Worm (Caenorhabditis elegans): ENCODE data around the gene arp-11.

arp-11 gene

ce11 chrIV:7902221-7902904 lies at the start of gene arp-11:
Gene arp-11, minus strand, starts transcription at chrIV:7902271.
- TF ChIP-seq tbx-7 (tag; optimal IDR thresholded peaks at IDR 0.05): no peak
- TF ChIP-seq lim-6 (tag; optimal IDR thresholded peaks at IDR 0.05): no peak
- no peak for TF ChIP-seq ceh-31 (tag; optimal IDR thresholded peaks at IDR 0.05)
- no peak for TF ChIP-seq eyg-1 (tag; optimal IDR thresholded peaks at IDR 0.05)
- no peak for TF ChIP-seq odd-2 (tag; optimal IDR thresholded peaks at IDR 0.05)
- TF ChIP-seq ttx-3 (tag; optimal IDR thresholded peaks at IDR 0.05): no peak
- TF ChIP-seq elt-2 (tag; optimal IDR thresholded peaks at IDR 0.05): peak; percentile 87
- peak; percentile 10 for TF ChIP-seq unc-42 (tag; optimal IDR thresholded peaks at IDR 0.05)
- TF ChIP-seq pha-4 (tag; optimal IDR thresholded peaks at IDR 0.05): no peak
- no peak for TF ChIP-seq ceh-2 (tag; optimal IDR thresholded peaks at IDR 0.05)
- no peak for TF ChIP-seq hlh-15 (tag; optimal IDR thresholded peaks at IDR 0.05)
- no peak for TF ChIP-seq sdc-2 (tag; optimal IDR thresholded peaks at IDR 0.05)
- TF ChIP-seq nhr-11 (tag; optimal IDR thresholded peaks at IDR 0.05): no peak
- no peak for TF ChIP-seq fkh-6 (tag; optimal IDR thresholded peaks at IDR 0.05)
- TF ChIP-seq ceh-18 (tag; optimal IDR thresholded peaks at IDR 0.05): no peak
- no peak for TF ChIP-seq pat-9 (tag; optimal IDR thresholded peaks at IDR 0.05)
- peak; percentile 25 for TF ChIP-seq tbx-2 (tag; optimal IDR thresholded peaks at IDR 0.05)
- TF ChIP-seq nfya-1 (tag; optimal IDR thresholded peaks at IDR 0.05): peak; percentile 38
- no peak for TF ChIP-seq zip-5 (tag; optimal IDR thresholded peaks at IDR 0.05)
- no peak for TF ChIP-seq ceh-34 (tag; optimal IDR thresholded peaks at IDR 0.05)
- TF ChIP-seq ceh-24 (tag; optimal IDR thresholded peaks at IDR 0.05): no peak
- no peak for TF ChIP-seq ahr-1 (tag; optimal IDR thresholded peaks at IDR 0.05)
- TF ChIP-seq ets-4 (tag; optimal IDR thresholded peaks at IDR 0.05): no peak
- no peak for TF ChIP-seq sox-2 (GFP tag; IDR thresholded peaks at IDR 0.05)
- TF ChIP-seq unc-55 (GFP tag; optimal IDR thresholded peaks at IDR 0.05): peak; percentile 36
- no peak for TF ChIP-seq lin-11 (tag; optimal IDR thresholded peaks at IDR 0.05)
- TF ChIP-seq hlh-6 (tag; optimal IDR thresholded peaks at IDR 0.05): no peak
- TF ChIP-seq pag-3 (tag; optimal IDR thresholded peaks at IDR 0.05; ENCODE audit: borderline replicate concordance): no peak
- TF ChIP-seq K09A11.1 (tag; optimal IDR thresholded peaks at IDR 0.05; ENCODE audit: insufficient read depth): no peak
- TF ChIP-seq ceh-48 (tag; optimal IDR thresholded peaks at IDR 0.05): no peak

- TF ChIP-seq zip-5 (tag; optimal IDR thresholded peaks at IDR 0.05) (peak; percentile 11), dmd-4 (tag; optimal IDR thresholded peaks at IDR 0.05; ENCODE audit: borderline replicate concordance) (peak; percentile 6), ceh-31 (tag; optimal IDR thresholded peaks at IDR 0.05) (peak; percentile 72), C08G9.2 (tag; optimal IDR thresholded peaks at IDR 0.05) (peak; percentile 53), F13H6.1 (tag; optimal IDR thresholded peaks at IDR 0.05) (peak; percentile 9), ceh-18 (tag; optimal IDR thresholded peaks at IDR 0.05) (peak; percentile 8), nfya-1 (tag; optimal IDR thresholded peaks at IDR 0.05) (peak; percentile 11), ceh-45 (GFP tag; IDR thresholded peaks at IDR 0.05) (peak; percentile 43; the same call in 1 of the 2 replicates), elt-2 (tag; optimal IDR thresholded peaks at IDR 0.05) (peak; percentile 5), tbx-2 (tag; optimal IDR thresholded peaks at IDR 0.05) (peak; percentile 59)
These were observed 46.2 kb upstream of the arp-11 start, which contains the start of gene mcm-3AP for ce11 chrIV:7948290-7948689. Gene mcm-3AP, plus strand, starts transcription at chrIV:7948672.

ce11 chrIV:7946899-7947499 lies 44.9 kb upstream of the arp-11 start, which contains the start of gene F20D12.12:
Gene F20D12.12, plus strand, starts transcription at chrIV:7947440.
- TF ChIP-seq mec-3 (tag; optimal IDR thresholded peaks at IDR 0.05; ENCODE audit: borderline replicate concordance) (peak; percentile 22), ceh-31 (tag; optimal IDR thresholded peaks at IDR 0.05) (peak; percentile 85), fax-1 (tag; optimal IDR thresholded peaks at IDR 0.05) (peak; percentile 46), unc-86 (tag; optimal IDR thresholded peaks at IDR 0.05) (peak; percentile 32), tbx-7 (tag; optimal IDR thresholded peaks at IDR 0.05) (peak; percentile 64), unc-42 (tag; optimal IDR thresholded peaks at IDR 0.05) (peak; percentile 67), ceh-18 (tag; optimal IDR thresholded peaks at IDR 0.05) (peak; percentile 76), rnt-1 (tag; optimal IDR thresholded peaks at IDR 0.05) (peak; percentile 79), zip-5 (tag; optimal IDR thresholded peaks at IDR 0.05) (peak; percentile 51), ceh-45 (GFP tag; IDR thresholded peaks at IDR 0.05) (peak; percentile 58; the same call in 1 of the 2 replicates), hlh-15 (tag; optimal IDR thresholded peaks at IDR 0.05) (peak; percentile 4), nfya-1 (tag; optimal IDR thresholded peaks at IDR 0.05) (peak; percentile 72), ref-2 (tag; optimal IDR thresholded peaks at IDR 0.05) (peak; percentile 68), ttx-3 (tag; optimal IDR thresholded peaks at IDR 0.05) (peak; percentile 46), elt-2 (tag; optimal IDR thresholded peaks at IDR 0.05) (peak; percentile 44), ceh-14 (tag; optimal IDR thresholded peaks at IDR 0.05) (peak; percentile 68), ceh-2 (tag; optimal IDR thresholded peaks at IDR 0.05) (peak; percentile 45), ets-4 (tag; optimal IDR thresholded peaks at IDR 0.05) (peak; percentile 56), fkh-6 (tag; optimal IDR thresholded peaks at IDR 0.05) (peak; percentile 31), tbx-2 (tag; optimal IDR thresholded peaks at IDR 0.05) (peak; percentile 81), unc-3 (GFP tag; conservative IDR thresholded peaks at IDR 0.05) (peak; percentile 34; the same call in 1 of the 2 replicates), unc-3 (tag; optimal IDR thresholded peaks at IDR 0.05) (peak; percentile 32), C08G9.2 (tag; optimal IDR thresholded peaks at IDR 0.05) (peak; percentile 66), ahr-1 (tag; optimal IDR thresholded peaks at IDR 0.05) (peak; percentile 14), ceh-34 (tag; optimal IDR thresholded peaks at IDR 0.05) (peak; percentile 72), F13H6.1 (tag; optimal IDR thresholded peaks at IDR 0.05) (peak; percentile 50)
